Worm (Caenorhabditis elegans) whole organism, early embryonic: ENCODE results near the gene Y57G11C.23.

Source experiments
- B0310.2 ChIP-seq: sonication (generic microtip); optimal IDR thresholded peaks from 2 replicates; lab custom pipeline; 2016; ENCODE audit warnings: mild to moderate bottlenecking, missing genetic modification characterization, missing compliant biosample characterization
- F13C5.2 ChIP-seq: sonication (generic microtip); optimal IDR thresholded peaks from 2 replicates; lab custom pipeline; 2017; ENCODE audit warnings: mild to moderate bottlenecking, missing genetic modification characterization, inconsistent platforms, missing compliant biosample characterization
- aly-1 ChIP-seq: sonication (generic microtip); optimal IDR thresholded peaks from 2 replicates; lab custom pipeline; 2016; ENCODE audit warnings: missing genetic modification characterization, missing compliant biosample characterization
- ama-1 ChIP-seq: fragments of 150-350 bp; optimal IDR thresholded peaks from 2 replicates; lab custom pipeline; 2014
- ceh-13 ChIP-seq: fragments of 200-800 bp; sonication (Bioruptor generic); optimal IDR thresholded peaks from 2 replicates; lab custom pipeline; 2018; ENCODE audit warnings: mild to moderate bottlenecking, missing genetic modification characterization, missing compliant biosample characterization
- ceh-36 ChIP-seq: sonication (generic microtip); optimal IDR thresholded peaks from 2 replicates; lab custom pipeline; 2016; ENCODE audit warnings: missing genetic modification characterization, inconsistent platforms, missing compliant biosample characterization
- ets-7 ChIP-seq: sonication (generic microtip); optimal IDR thresholded peaks from 2 replicates; lab custom pipeline; 2016; ENCODE audit warnings: missing genotype, missing genetic modification characterization, missing compliant biosample characterization
- flt-1 ChIP-seq: fragments of 200-800 bp; sonication (Bioruptor generic); IDR thresholded peaks from 2 replicates; pipeline ENCODE4 v1.3.6; 2022; ENCODE audit warnings: missing genetic modification characterization, missing compliant biosample characterization
- hmbx-1 ChIP-seq: sonication (generic microtip); optimal IDR thresholded peaks from 2 replicates; lab custom pipeline; 2016; ENCODE audit warnings: mild to moderate bottlenecking, missing genetic modification characterization, missing compliant biosample characterization
- hmg-4 ChIP-seq: fragments of 200-800 bp; sonication (Bioruptor generic); optimal IDR thresholded peaks from 2 replicates; lab custom pipeline; 2018; ENCODE audit warnings: mild to moderate bottlenecking, missing genetic modification characterization, missing compliant biosample characterization
- hnd-1 ChIP-seq: sonication (generic microtip); optimal IDR thresholded peaks from 2 replicates; lab custom pipeline; 2016; ENCODE audit warnings: missing genetic modification characterization, missing compliant biosample characterization
- pes-1 ChIP-seq: fragments of 200-800 bp; sonication (Bioruptor generic); IDR thresholded peaks from 2 replicates; pipeline ENCODE4 v1.3.6; 2022; ENCODE audit warnings: missing genetic modification reagents, missing genetic modification characterization, missing compliant biosample characterization
- scrt-1 ChIP-seq: fragments of 200-800 bp; sonication (Bioruptor generic); IDR thresholded peaks from 2 replicates; pipeline ENCODE4 v1.3.6; 2022; ENCODE audit warnings: missing genetic modification characterization, missing compliant biosample characterization
- sea-1 ChIP-seq: fragments of 200-800 bp; sonication (Bioruptor generic); conservative IDR thresholded peaks from 2 replicates; pipeline ENCODE4 v1.3.6; 2022; ENCODE audit warnings: missing genetic modification characterization, missing compliant biosample characterization
- tbx-11 ChIP-seq: fragments of 200-800 bp; sonication (Bioruptor generic); IDR thresholded peaks from 2 replicates; pipeline ENCODE4 v1.3.6; 2022; ENCODE audit warnings: missing genetic modification characterization, missing compliant biosample characterization
- tbx-37 ChIP-seq: fragments of 200-800 bp; sonication (Bioruptor generic); conservative IDR thresholded peaks from 2 replicates; pipeline ENCODE4 v1.3.6; 2022; ENCODE audit warnings: missing genetic modification reagents, missing genetic modification characterization, missing compliant biosample characterization
- tra-4 ChIP-seq: sonication (generic microtip); optimal IDR thresholded peaks from 2 replicates; lab custom pipeline; 2017; ENCODE audit warnings: missing genetic modification characterization, missing compliant biosample characterization

Gene Y57G11C.23

DNA sequence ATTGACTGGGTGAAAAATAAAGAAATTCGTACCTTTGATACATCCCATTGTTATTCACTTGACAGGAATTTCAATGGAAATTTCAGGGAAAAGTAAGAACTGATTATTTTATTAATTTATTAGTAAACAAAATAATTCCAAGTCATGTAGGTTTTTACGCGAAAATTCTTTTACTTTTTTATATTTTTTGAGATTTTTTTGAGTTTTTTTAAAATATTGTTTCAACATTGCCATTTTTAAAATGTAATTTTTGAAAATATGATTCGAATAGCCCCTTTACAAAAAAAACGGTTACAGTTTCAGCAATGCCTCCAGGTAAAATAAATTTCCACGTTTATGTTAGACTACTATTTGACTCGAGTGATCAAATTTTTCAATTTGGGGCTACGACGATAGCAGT lies at the start of gene Y57G11C.23:
Y57G11C.23 (minus strand) TSS at position 101 of the 400 bp plus-strand sequence.
- TF ChIP-seq ceh-13 (GFP tag; lab: Kevin White, UChicago) (no peak), sea-1 (GFP tag; lab: Robert Waterston, UW) (no peak), tra-4 (tag; lab: Kevin White, UChicago) (no peak), flt-1 (GFP tag; lab: Robert Waterston, UW) (no peak), ets-7 (tag; lab: Kevin White, UChicago) (no peak), pes-1 (GFP tag; lab: Robert Waterston, UW) (no peak), hmbx-1 (no peak), tbx-37 (GFP tag; lab: Robert Waterston, UW) (no peak), hnd-1 (no peak)

DNA sequence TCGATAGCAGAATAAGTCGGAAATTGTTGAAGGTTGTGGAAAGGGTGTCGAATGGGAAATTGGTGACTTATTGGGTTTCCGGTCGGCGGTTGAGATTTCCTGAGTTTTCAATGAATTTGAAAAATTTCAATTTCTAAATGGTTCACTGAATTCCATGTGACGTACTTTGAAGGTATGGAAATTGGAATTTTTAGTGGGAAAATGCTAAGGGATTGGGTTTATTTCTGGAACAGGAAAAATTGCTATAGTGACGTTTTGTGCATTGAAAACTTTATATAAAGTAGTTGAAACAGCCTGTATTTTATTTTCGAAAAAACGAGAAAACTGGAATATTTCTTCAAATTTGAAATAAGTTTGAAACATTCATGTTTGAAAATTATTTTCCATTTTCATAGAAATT lies 48.0 kb upstream of the Y57G11C.23 start, which contains the start of gene pnc-2:
pnc-2 (minus strand) TSS at position 101 of the 400 bp plus-strand sequence.
- no peak for TF ChIP-seq hmbx-1
- TF ChIP-seq sea-1 (GFP tag; lab: Robert Waterston, UW), result no peak
- TF ChIP-seq hnd-1, result no peak
- no peak for TF ChIP-seq aly-1
- TF ChIP-seq tra-4 (tag; lab: Kevin White, UChicago), result no peak
- no peak for TF ChIP-seq B0310.2 (tag; lab: Kevin White, UChicago)
- TF ChIP-seq tbx-11 (GFP tag; lab: Robert Waterston, UW), result no peak
- no peak for TF ChIP-seq scrt-1 (GFP tag; lab: Robert Waterston, UW)
- no peak for TF ChIP-seq F13C5.2
- no peak for TF ChIP-seq ceh-36 (tag; lab: Kevin White, UChicago)
- TF ChIP-seq ets-7 (tag; lab: Kevin White, UChicago), result no peak
- TF ChIP-seq ama-1, result no peak
- TF ChIP-seq ceh-13 (GFP tag; lab: Kevin White, UChicago), result no peak

DNA sequence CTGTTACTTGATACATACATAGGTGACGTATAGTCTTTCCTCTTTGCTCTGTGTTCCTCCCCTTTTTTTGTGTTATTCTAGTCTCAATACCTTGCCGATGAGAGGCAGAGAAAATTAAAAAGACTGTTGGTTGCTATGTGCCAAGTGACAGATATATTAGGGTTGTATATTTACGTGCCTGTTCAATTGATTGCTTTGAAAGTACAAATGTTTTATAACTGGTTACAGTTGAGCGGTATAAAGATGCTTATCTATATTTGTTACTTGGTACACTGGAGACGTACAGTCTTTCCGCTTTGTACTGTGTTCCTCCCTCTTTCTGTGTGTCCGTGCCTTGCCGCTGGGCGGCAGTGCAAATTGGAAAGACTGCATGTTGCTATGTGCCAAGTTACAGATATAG lies 41.6 kb upstream of the Y57G11C.23 start:
- TF ChIP-seq ets-7 (tag; lab: Kevin White, UChicago) (no peak), sea-1 (GFP tag; lab: Robert Waterston, UW) (no peak), tra-4 (tag; lab: Kevin White, UChicago) (no peak), hmg-4 (GFP tag; lab: Kevin White, UChicago) (no peak), tbx-11 (GFP tag; lab: Robert Waterston, UW) (no peak), hmbx-1 (no peak), scrt-1 (GFP tag; lab: Robert Waterston, UW) (no peak), aly-1 (no peak), B0310.2 (tag; lab: Kevin White, UChicago) (no peak), ceh-36 (tag; lab: Kevin White, UChicago) (no peak), hnd-1 (no peak), ama-1 (no peak), flt-1 (GFP tag; lab: Robert Waterston, UW) (no peak), F13C5.2 (no peak), tbx-37 (GFP tag; lab: Robert Waterston, UW) (no peak)

DNA sequence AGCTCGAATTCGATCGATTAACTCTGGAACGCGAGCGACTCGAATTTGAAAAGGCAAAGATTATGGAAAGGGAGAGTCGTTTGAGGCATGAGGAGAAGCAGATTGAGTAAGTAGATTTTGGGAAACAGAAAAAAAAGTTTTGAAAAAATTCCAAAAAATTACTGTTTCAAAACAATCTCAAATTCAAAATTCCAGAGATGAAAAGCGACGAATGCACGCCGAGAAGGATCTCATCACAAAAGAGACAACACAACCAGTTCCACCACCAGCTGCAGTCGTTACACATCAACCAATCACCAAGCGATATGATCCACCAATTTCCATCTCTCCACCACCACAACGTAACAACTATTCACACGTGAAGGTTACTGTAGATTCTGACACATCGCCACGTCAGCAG lies 32.7 kb upstream of the Y57G11C.23 start:
- no peak for TF ChIP-seq ceh-13 (GFP tag; lab: Kevin White, UChicago)
- TF ChIP-seq tbx-37 (GFP tag; lab: Robert Waterston, UW), result no peak
- TF ChIP-seq F13C5.2, result no peak
- no peak for TF ChIP-seq hmbx-1
- no peak for TF ChIP-seq ama-1
- no peak for TF ChIP-seq hmg-4 (GFP tag; lab: Kevin White, UChicago)

DNA sequence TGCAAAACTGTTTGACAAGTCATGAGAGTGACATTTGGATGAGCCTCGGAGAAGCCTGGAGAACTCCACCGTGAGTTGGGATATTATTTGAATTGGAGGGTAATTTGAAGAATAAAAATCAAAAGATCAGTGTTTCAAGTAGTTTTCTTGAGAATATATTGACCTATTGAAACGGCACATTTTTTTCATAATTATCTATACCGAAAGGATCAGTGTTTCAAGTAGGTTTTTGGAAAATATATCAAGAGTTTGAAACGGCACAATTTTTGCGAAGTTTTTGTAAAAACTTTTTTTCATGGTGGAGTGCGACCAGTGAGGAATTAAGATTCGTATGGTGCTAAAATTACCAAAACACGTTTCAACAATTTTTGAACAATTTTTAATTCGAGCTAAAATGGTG lies 30.4 kb upstream of the Y57G11C.23 start:
- TF ChIP-seq ets-7 (tag; lab: Kevin White, UChicago), result no peak
- no peak for TF ChIP-seq ama-1
- no peak for TF ChIP-seq sea-1 (GFP tag; lab: Robert Waterston, UW)
- TF ChIP-seq tbx-11 (GFP tag; lab: Robert Waterston, UW), result no peak
- no peak for TF ChIP-seq pes-1 (GFP tag; lab: Robert Waterston, UW)
- TF ChIP-seq tbx-37 (GFP tag; lab: Robert Waterston, UW), result no peak
- no peak for TF ChIP-seq ceh-36 (tag; lab: Kevin White, UChicago)
- TF ChIP-seq F13C5.2, result no peak
- TF ChIP-seq tra-4 (tag; lab: Kevin White, UChicago), result no peak
- no peak for TF ChIP-seq hmbx-1

DNA sequence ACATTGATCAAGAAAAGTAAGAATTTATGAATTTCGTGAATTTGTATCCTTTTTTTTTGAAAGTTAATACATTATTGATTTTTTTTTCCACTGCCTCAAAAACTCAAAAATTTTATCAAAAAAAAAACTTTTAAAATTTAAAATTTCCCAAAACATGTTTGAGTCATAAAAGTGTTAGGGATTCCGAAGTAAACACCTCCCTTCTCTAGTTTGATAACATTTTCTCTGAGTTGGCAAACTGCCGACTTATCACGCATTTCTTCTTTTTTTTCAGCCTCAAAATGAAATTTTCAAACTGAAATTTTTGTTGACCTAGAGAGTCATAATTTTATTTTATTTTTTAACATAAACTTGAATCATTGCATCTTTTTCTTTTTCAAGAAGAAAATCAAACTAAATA lies 29.3 kb upstream of the Y57G11C.23 start:
- TF ChIP-seq tra-4 (tag; lab: Kevin White, UChicago) (no peak), tbx-11 (GFP tag; lab: Robert Waterston, UW) (no peak), ceh-36 (tag; lab: Kevin White, UChicago) (no peak), ama-1 (no peak), ceh-13 (GFP tag; lab: Kevin White, UChicago) (no peak), hnd-1 (no peak), flt-1 (GFP tag; lab: Robert Waterston, UW) (no peak), sea-1 (GFP tag; lab: Robert Waterston, UW) (no peak), aly-1 (no peak)

DNA sequence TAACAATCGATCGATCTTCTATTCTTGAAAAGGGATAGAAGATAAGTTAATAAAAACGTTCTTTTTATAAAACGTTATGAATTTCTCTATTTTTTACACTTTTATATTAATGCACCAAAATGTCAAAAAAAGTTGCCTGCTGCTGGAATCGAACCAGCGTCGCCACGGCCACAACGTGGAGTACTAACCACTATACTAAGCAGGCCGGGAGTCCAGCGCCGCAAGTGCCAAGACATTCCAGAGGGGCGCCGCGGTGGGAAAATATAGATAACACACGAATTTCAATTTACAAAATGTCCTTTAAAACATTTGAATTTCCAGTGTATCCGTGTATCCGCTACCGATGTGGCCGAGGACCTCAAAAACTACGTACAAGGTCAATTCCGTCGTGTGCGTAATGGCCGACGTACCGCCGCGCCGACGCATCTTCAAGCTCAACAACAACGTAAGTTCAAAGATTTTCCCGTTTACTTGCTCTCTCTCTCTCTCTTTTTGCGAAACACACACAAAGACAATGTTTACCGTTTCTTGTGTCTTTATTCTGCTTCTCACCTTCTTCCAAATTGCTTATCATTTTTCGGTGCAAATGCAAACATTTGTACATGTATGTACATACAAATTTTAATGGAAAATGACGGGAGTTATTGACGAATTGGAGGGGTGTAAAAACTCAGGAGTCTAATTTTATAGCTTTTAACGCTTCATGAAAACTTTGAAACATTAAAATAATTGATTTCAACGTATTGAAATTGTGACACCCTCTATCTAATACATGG lies 27.5 kb upstream of the Y57G11C.23 start:
- no peak for TF ChIP-seq flt-1 (GFP tag; lab: Robert Waterston, UW)
- TF ChIP-seq aly-1, result no peak
- TF ChIP-seq ets-7 (tag; lab: Kevin White, UChicago), result no peak

DNA sequence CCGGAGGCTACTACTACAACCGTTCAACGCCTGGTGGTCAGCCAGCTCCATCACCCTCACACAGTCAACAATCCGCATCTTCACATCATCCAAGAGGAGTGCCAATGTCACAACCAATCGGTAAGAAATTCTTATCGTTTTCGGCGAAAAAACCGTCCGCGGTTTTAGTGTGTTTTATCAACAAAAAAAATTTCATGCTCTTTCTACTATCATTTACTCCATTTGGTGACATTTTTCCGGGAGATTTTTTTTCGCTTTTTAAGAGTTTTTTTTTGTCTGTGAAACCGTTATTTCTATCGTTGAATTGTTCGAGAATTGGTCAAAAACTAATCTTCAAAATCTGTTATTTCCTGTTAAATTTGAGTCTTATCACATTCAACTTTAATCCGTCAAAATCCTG lies 24.0 kb upstream of the Y57G11C.23 start:
- no peak for TF ChIP-seq aly-1
- no peak for TF ChIP-seq hnd-1
- no peak for TF ChIP-seq ets-7 (tag; lab: Kevin White, UChicago)
- TF ChIP-seq scrt-1 (GFP tag; lab: Robert Waterston, UW), result no peak
- TF ChIP-seq ceh-36 (tag; lab: Kevin White, UChicago), result no peak
- no peak for TF ChIP-seq ama-1
- TF ChIP-seq tbx-37 (GFP tag; lab: Robert Waterston, UW), result no peak
- TF ChIP-seq ceh-13 (GFP tag; lab: Kevin White, UChicago), result no peak
- no peak for TF ChIP-seq tra-4 (tag; lab: Kevin White, UChicago)
- TF ChIP-seq hmg-4 (GFP tag; lab: Kevin White, UChicago), result no peak
- no peak for TF ChIP-seq flt-1 (GFP tag; lab: Robert Waterston, UW)
- TF ChIP-seq B0310.2 (tag; lab: Kevin White, UChicago), result no peak
